Worm (Caenorhabditis elegans) whole organism, L4 larva: Measurements from ENCODE around the gene C33B4.5.
A peak's percentile ranks its signal among the peaks of the same experiment; 100 is the strongest.

Experiments used
- T20F7.1 ChIP-seq: fragments of 200-800 bp; sonication (Bioruptor generic); optimal IDR thresholded peaks from 2 replicates; lab custom pipeline; 2018; ENCODE audit warnings: mild to moderate bottlenecking, missing genetic modification characterization, missing compliant biosample characterization
- ZK337.2 ChIP-seq: fragments of 200-800 bp; sonication (Bioruptor generic); IDR thresholded peaks from 2 replicates; pipeline ENCODE4 v1.3.6; 2022; ENCODE audit warnings: missing genetic modification reagents, missing genetic modification characterization, missing compliant biosample characterization
- ZK546.5 ChIP-seq, 2 experiments: sonication (generic microtip); optimal IDR thresholded peaks; 2 replicates each; lab custom pipeline; 2017; ENCODE audit warnings: missing biosample characterization in 2 of 2, missing genetic modification characterization in 2 of 2
- aha-1 ChIP-seq: fragments of 150-350 bp; peaks from one replicate; lab custom pipeline; 2014; ENCODE audit warnings: missing biosample characterization, missing genetic modification characterization
- attf-4 ChIP-seq: sonication (generic microtip); optimal IDR thresholded peaks from 3 replicates; lab custom pipeline; 2017; ENCODE audit warnings: missing biosample characterization, missing genetic modification characterization
- ces-1 ChIP-seq: fragments of 150-350 bp; sonication (generic microtip); optimal IDR thresholded peaks from 4 replicates; lab custom pipeline; 2014; ENCODE audit warnings: missing biosample characterization, missing genetic modification reagents, missing genetic modification characterization
- cey-2 ChIP-seq: sonication (generic microtip); optimal IDR thresholded peaks from 3 replicates; lab custom pipeline; 2017; ENCODE audit warnings: missing genetic modification characterization, mild to moderate bottlenecking, missing compliant biosample characterization, antibody characterized with exemption, borderline replicate concordance; ENCODE audit not compliant: insufficient read depth
- ctbp-1 ChIP-seq: fragments of 200-800 bp; sonication (Bioruptor generic); IDR thresholded peaks from 2 replicates; pipeline ENCODE4 v1.3.6; 2022; ENCODE audit warnings: missing genetic modification reagents, missing genetic modification characterization, missing compliant biosample characterization
- daf-16 ChIP-seq, 3 experiments: sonication (generic microtip); optimal IDR thresholded peaks; 2 replicates each; lab custom pipeline; 2016 to 2017; ENCODE audit warnings: missing genetic modification characterization in 3 of 3, missing genetic modification reagents in 3 of 3, mild to moderate bottlenecking in 2 of 3, missing compliant biosample characterization in 2 of 3, missing biosample characterization in 1 of 3, moderate library complexity in 1 of 3
- dmd-6 ChIP-seq: fragments of 200-800 bp; sonication (Bioruptor generic); IDR thresholded peaks from 2 replicates; pipeline ENCODE4 v1.3.6; 2022; ENCODE audit warnings: missing genetic modification reagents, missing genetic modification characterization, missing compliant biosample characterization
- dve-1 ChIP-seq: sonication (generic microtip); optimal IDR thresholded peaks from 2 replicates; lab custom pipeline; 2017; ENCODE audit warnings: antibody characterized with exemption, mild to moderate bottlenecking, missing genetic modification characterization, missing compliant biosample characterization; ENCODE audit not compliant: insufficient read depth
- gei-8 ChIP-seq: fragments of 200-800 bp; sonication (Bioruptor generic); optimal IDR thresholded peaks from 2 replicates; lab custom pipeline; 2018; ENCODE audit warnings: mild to moderate bottlenecking, missing genetic modification characterization, missing compliant biosample characterization
- hlh-11 ChIP-seq: fragments of 200-800 bp; sonication (Bioruptor generic); optimal IDR thresholded peaks from 2 replicates; lab custom pipeline; 2018; ENCODE audit warnings: mild to moderate bottlenecking, missing genetic modification characterization, missing compliant biosample characterization
- lin-38 ChIP-seq: fragments of 200-800 bp; sonication (Bioruptor generic); IDR thresholded peaks from 2 replicates; pipeline ENCODE4 v1.3.6; 2022; ENCODE audit warnings: missing genetic modification reagents, missing genetic modification characterization, missing compliant biosample characterization
- lir-3 ChIP-seq: sonication (generic microtip); optimal IDR thresholded peaks from 2 replicates; lab custom pipeline; 2016; ENCODE audit warnings: mild to moderate bottlenecking, missing genetic modification characterization, missing compliant biosample characterization
- mdl-1 ChIP-seq, 2 experiments: fragments of 150-350 bp in 1 of 2; sonication (generic microtip) in 1 of 2; optimal IDR thresholded peaks; 2 replicates each; lab custom pipeline; 2014 to 2017; ENCODE audit warnings: missing biosample characterization in 2 of 2, missing genetic modification characterization in 2 of 2
- nhr-28 ChIP-seq: fragments of 150-350 bp; optimal IDR thresholded peaks from 2 replicates; lab custom pipeline; 2014; ENCODE audit warnings: missing biosample characterization, missing genetic modification characterization
- nhr-41 ChIP-seq: fragments of 200-800 bp; sonication (Bioruptor generic); IDR thresholded peaks from 2 replicates; pipeline ENCODE4 v1.3.6; 2022; ENCODE audit warnings: missing genetic modification reagents, missing genetic modification characterization, missing compliant biosample characterization
- nhr-77 ChIP-seq: fragments of 150-350 bp; optimal IDR thresholded peaks from 2 replicates; lab custom pipeline; 2014; ENCODE audit warnings: missing biosample characterization, missing genetic modification characterization
- php-3 ChIP-seq: fragments of 200-800 bp; sonication (Bioruptor generic); IDR thresholded peaks from 2 replicates; pipeline ENCODE4 v1.3.6; 2022; ENCODE audit warnings: missing genetic modification reagents, missing genetic modification characterization, missing compliant biosample characterization
- pqm-1 ChIP-seq: sonication (generic microtip); optimal IDR thresholded peaks from 2 replicates; lab custom pipeline; 2017; ENCODE audit warnings: missing biosample characterization, missing genetic modification characterization
- snpc-1.2 ChIP-seq: fragments of 200-800 bp; sonication (Bioruptor generic); IDR thresholded peaks from 2 replicates; pipeline ENCODE4 v1.3.6; 2022; ENCODE audit warnings: missing genetic modification reagents, missing genetic modification characterization, missing compliant biosample characterization
- snpc-4 ChIP-seq: fragments of 150-350 bp; optimal IDR thresholded peaks from 2 replicates; lab custom pipeline; 2014; ENCODE audit warnings: missing biosample characterization, missing genetic modification characterization
- tra-1 ChIP-seq: fragments of 200-800 bp; sonication (Bioruptor generic); IDR thresholded peaks from 2 replicates; pipeline ENCODE4 v1.3.6; 2022; ENCODE audit warnings: missing genetic modification reagents, missing genetic modification characterization, missing compliant biosample characterization
- unc-130 ChIP-seq: sonication (generic microtip); optimal IDR thresholded peaks from 2 replicates; lab custom pipeline; 2016; ENCODE audit warnings: missing genetic modification reagents, missing genetic modification characterization, missing compliant biosample characterization
- vab-7 ChIP-seq: fragments of 200-800 bp; sonication (Bioruptor generic); IDR thresholded peaks from 2 replicates; pipeline ENCODE4 v1.3.6; 2022; ENCODE audit warnings: missing genetic modification reagents, missing genetic modification characterization, missing compliant biosample characterization
- zag-1 ChIP-seq: fragments of 150-350 bp; optimal IDR thresholded peaks from 2 replicates; lab custom pipeline; 2014; ENCODE audit warnings: missing biosample characterization, missing genetic modification characterization
- zfp-2 ChIP-seq: sonication (generic microtip); optimal IDR thresholded peaks from 2 replicates; lab custom pipeline; 2016; ENCODE audit warnings: mild to moderate bottlenecking, missing genetic modification characterization, missing compliant biosample characterization

Gene C33B4.5

DNA sequence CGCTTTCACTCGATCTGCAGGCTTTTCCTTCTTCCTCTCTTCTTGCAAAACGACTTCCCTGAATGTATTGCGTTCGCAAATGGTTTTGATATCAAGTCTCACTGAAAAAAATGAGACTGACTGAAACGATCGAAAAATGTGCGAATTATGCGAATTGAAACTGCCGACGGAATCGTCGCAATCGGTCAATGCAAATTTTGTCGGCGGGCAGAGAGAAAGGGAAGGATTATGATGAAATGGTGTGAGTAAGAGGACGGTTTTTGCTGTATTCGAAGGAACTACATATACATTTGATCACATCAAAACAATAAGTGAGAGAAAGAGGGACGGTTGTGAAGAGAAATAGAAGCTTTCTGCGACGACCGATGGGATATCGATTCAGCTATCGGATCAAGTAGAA is 32.5 kb downstream of the C33B4.5 start, which contains the start of gene C05D12.1:
C05D12.1 (minus strand) TSS at position 101 of the 400 bp plus-strand sequence.
- no peak for TF ChIP-seq snpc-1.2 (GFP tag; lab: Robert Waterston, UW)
- TF ChIP-seq ctbp-1 (GFP tag; lab: Robert Waterston, UW): no peak
- no peak for TF ChIP-seq zfp-2
- TF ChIP-seq gei-8 (GFP tag; lab: Kevin White, UChicago): no peak
- TF ChIP-seq lir-3 (tag; lab: Kevin White, UChicago): no peak
- no peak for TF ChIP-seq ZK546.5 (tag; optimal IDR thresholded peaks at IDR 0.05; lab: Kevin White, UChicago)
- TF ChIP-seq vab-7 (GFP tag; lab: Robert Waterston, UW): no peak
- no peak for TF ChIP-seq php-3
- TF ChIP-seq ces-1: no peak
- no peak for TF ChIP-seq cey-2 (tag; lab: Kevin White, UChicago)
- no peak for TF ChIP-seq T20F7.1 (GFP tag; lab: Kevin White, UChicago)
- TF ChIP-seq nhr-41: no peak

DNA sequence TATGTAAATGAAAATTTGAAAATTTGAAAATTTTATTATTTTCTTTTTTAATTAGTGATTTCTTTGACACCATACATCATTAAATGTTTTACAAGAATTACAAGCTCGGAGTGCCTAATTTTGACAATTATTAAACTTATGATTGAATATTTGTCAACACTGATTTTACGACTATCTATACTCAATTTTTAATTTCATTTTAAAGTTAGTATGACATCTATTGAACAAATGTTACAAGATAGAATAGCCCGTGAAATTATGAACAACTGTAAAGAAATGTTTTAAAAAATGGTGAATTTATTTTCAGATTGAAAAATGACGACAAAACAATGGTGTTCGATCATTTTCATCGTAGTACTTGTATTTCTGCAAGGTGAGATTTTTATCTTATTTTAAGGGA is 34.9 kb downstream of the C33B4.5 start, which contains the start of gene C05D12.2:
C05D12.2 (plus strand) TSS at position 301 of the 400 bp plus-strand sequence.
- TF ChIP-seq snpc-4 (tag; lab: Kevin White, UChicago) (no peak), attf-4 (tag; lab: Kevin White, UChicago) (no peak), aha-1 (tag; lab: Kevin White, UChicago) (peak; percentile 47)

ce11 chrII:11418476-11418875 is 35.3 kb downstream of the C33B4.5 start:
- TF ChIP-seq zag-1: no peak
- peak; percentile 44 for TF ChIP-seq hlh-11 (tag; lab: Kevin White, UChicago)
- no peak for TF ChIP-seq daf-16 (GFP tag; optimal IDR thresholded peaks at IDR 0.05; lab: Kevin White, UChicago)
- TF ChIP-seq daf-16 (tag; optimal IDR thresholded peaks at IDR 0.05; lab: Kevin White, UChicago): peak; percentile 72
- TF ChIP-seq mdl-1 (tag; optimal IDR thresholded peaks at IDR 0.05; lab: Kevin White, UChicago): peak in 1 of 2 experiments; percentile 6
- no peak for TF ChIP-seq snpc-4 (tag; lab: Kevin White, UChicago)
- TF ChIP-seq dve-1 (tag; lab: Kevin White, UChicago): peak; percentile 55
- peak; percentile 85 for TF ChIP-seq nhr-28 (tag; lab: Kevin White, UChicago)
- TF ChIP-seq ZK337.2 (GFP tag; lab: Robert Waterston, UW): no peak
- TF ChIP-seq nhr-77 (tag; lab: Kevin White, UChicago): peak; percentile 78
- TF ChIP-seq pqm-1 (tag; lab: Kevin White, UChicago): peak; percentile 84
- peak; percentile 64 for TF ChIP-seq dmd-6 (GFP tag; lab: Robert Waterston, UW)

DNA sequence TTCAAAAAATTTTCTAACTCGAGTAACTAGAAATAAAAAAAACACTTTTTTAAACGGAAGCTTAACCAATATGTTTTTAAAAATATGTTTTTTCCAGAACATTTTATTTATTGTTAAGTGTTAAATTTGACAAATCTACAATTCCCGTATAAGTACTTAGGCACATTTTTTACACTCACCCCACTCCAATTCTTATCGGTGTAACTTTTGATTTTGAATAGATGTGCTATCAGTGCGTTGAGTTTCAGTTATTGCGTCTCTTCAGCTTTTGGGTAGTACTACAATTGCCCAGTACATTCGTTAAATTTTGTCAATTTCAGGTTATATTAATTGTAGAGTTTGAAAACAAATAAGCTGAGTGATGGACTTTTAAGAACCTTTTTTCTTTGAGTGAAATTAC is 40.9 kb downstream of the C33B4.5 start:
- TF ChIP-seq pqm-1 (tag; lab: Kevin White, UChicago) (peak; percentile 75), nhr-28 (tag; lab: Kevin White, UChicago) (peak; percentile 47), ZK337.2 (GFP tag; lab: Robert Waterston, UW) (no peak), lin-38 (GFP tag; lab: Robert Waterston, UW) (no peak), unc-130 (no peak), tra-1 (GFP tag; lab: Robert Waterston, UW) (no peak)

ce11 chrII:11424579-11425316 is 41.6 kb downstream of the C33B4.5 start, which contains the start of gene C05D12.3:
TSS of gene C05D12.3 (plus strand) at chrII:11425266.
- TF ChIP-seq pqm-1 (tag; lab: Kevin White, UChicago) (peak; percentile 79), dmd-6 (GFP tag; lab: Robert Waterston, UW) (peak; percentile 28; the same call in 1 of the 2 replicates), dve-1 (tag; lab: Kevin White, UChicago) (peak; percentile 47), daf-16 (GFP tag; optimal IDR thresholded peaks at IDR 0.05; lab: Kevin White, UChicago) (no peak), daf-16 (tag; optimal IDR thresholded peaks at IDR 0.05; lab: Kevin White, UChicago) (peak; percentile 24), gei-8 (GFP tag; lab: Kevin White, UChicago) (no peak), nhr-28 (tag; lab: Kevin White, UChicago) (peak; percentile 54)
- TF ChIP-seq, all 104 proteins: peak for 5
